Fruit fly (Drosophila melanogaster): Measurements from ENCODE around the gene cact.
A peak's percentile ranks its signal among the peaks of the same experiment; 100 is the strongest.

Gene cact

DNA sequence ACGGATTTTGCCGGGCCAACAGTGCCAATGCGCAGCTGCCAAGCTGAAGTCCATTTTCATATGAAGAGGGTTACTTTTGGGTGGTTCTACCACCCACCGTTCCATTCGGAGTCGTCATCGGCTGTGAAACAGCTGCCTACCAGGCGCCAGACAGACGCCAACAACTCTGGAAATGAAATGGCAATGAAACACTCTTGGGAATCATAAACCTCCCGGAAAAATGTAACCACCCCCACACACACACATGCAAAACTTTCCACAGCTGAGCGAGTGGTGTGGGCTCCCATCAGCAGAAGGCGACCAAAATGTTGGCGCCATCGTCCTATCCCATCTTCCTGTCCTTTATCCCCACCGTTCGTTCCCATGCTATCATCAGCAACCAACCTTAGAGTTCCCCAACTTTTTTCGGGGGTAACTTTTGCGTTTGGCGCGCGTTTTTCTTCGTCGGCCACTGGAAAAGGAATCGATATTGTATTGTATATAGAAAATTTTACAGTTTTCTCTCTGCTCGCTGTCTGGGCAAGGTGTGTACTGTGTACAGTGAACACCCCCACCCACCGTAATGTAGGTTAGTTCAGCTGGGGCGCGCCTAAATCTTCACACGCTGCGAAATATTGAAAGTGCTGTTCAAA lies 50.7 kb downstream of the cact start (continued):
- TF ChIP-seq CG17612 (GFP tag; IDR thresholded peaks at IDR 0.05) = no peak
- no peak for TF ChIP-seq gsb-n (tag; optimal IDR thresholded peaks at IDR 0.05)
- no peak for TF ChIP-seq Blimp-1 (GFP tag; optimal IDR thresholded peaks at IDR 0.05)
- TF ChIP-seq Hr51 (GFP tag; optimal IDR thresholded peaks at IDR 0.05) = no peak
- TF ChIP-seq CG18476 (GFP tag; optimal IDR thresholded peaks at IDR 0.05) = no peak
- no peak for TF ChIP-seq ftz-f1 (GFP tag; optimal IDR thresholded peaks at IDR 0.05)
- 0 out of 3 replicates have a peak, but pooled peaks have one; percentile 10 for TF ChIP-seq z (GFP tag; IDR thresholded peaks at IDR 0.05)
- no peak for TF ChIP-seq CG14710 (tag; optimal IDR thresholded peaks at IDR 0.05)
- TF ChIP-seq onecut (GFP tag; IDR thresholded peaks at IDR 0.05) = peak; percentile 94
- TF ChIP-seq chinmo (GFP tag; IDR thresholded peaks at IDR 0.05; ENCODE audit: partially characterized antibody) = 0 out of 4 replicates have a peak, but pooled peaks have one; percentile 35
- no peak for TF ChIP-seq Usf (GFP tag; optimal IDR thresholded peaks at IDR 0.05)
- TF ChIP-seq Hsf (GFP tag; optimal IDR thresholded peaks at IDR 0.05) = no peak
- TF ChIP-seq CG31224 (GFP tag; IDR thresholded peaks at IDR 0.05) = peak; percentile 98
- peak; percentile 8; the same call in 1 of the 2 replicates for TF ChIP-seq CG32767 (GFP tag; IDR thresholded peaks at IDR 0.05)
- TF ChIP-seq CG15514 (GFP tag; optimal IDR thresholded peaks at IDR 0.05) = no peak
- TF ChIP-seq MESR4 (GFP tag; optimal IDR thresholded peaks at IDR 0.05) = no peak
- TF ChIP-seq mam (GFP tag; optimal IDR thresholded peaks at IDR 0.05) = peak; percentile 3
- no peak for TF ChIP-seq CG17912 (GFP tag; optimal IDR thresholded peaks at IDR 0.05)
- no peak for TF ChIP-seq Drgx (GFP tag; IDR thresholded peaks at IDR 0.05)
- no peak for TF ChIP-seq CG3995 (GFP tag; optimal IDR thresholded peaks at IDR 0.05)
- no peak for TF ChIP-seq CG17361 (GFP tag; IDR thresholded peaks at IDR 0.05)
- TF ChIP-seq fu2 (GFP tag; optimal IDR thresholded peaks at IDR 0.05) = no peak
- TF ChIP-seq crol (GFP tag; IDR thresholded peaks at IDR 0.05) = no peak
- no peak for TF ChIP-seq CG9932 (GFP tag; IDR thresholded peaks at IDR 0.05)
- TF ChIP-seq CG11696 (GFP tag; IDR thresholded peaks at IDR 0.05) = no peak
- no peak for TF ChIP-seq br (optimal IDR thresholded peaks at IDR 0.05)
- TF ChIP-seq Taf1 (GFP tag; IDR thresholded peaks at IDR 0.05) = no peak
- TF ChIP-seq abd-A (tag; optimal IDR thresholded peaks at IDR 0.05) = peak; percentile 92
- TF ChIP-seq CG1529 (GFP tag; optimal IDR thresholded peaks at IDR 0.05) = no peak
- TF ChIP-seq CG11504 (tag; optimal IDR thresholded peaks at IDR 0.05) = peak; percentile 16
- TF ChIP-seq fru (optimal IDR thresholded peaks at IDR 0.05) = no peak
- TF ChIP-seq chn (GFP tag; optimal IDR thresholded peaks at IDR 0.05) = no peak
- TF ChIP-seq seq (GFP tag; IDR thresholded peaks at IDR 0.05) = 0 out of 2 replicates have a peak, but pooled peaks have one; percentile 34

DNA sequence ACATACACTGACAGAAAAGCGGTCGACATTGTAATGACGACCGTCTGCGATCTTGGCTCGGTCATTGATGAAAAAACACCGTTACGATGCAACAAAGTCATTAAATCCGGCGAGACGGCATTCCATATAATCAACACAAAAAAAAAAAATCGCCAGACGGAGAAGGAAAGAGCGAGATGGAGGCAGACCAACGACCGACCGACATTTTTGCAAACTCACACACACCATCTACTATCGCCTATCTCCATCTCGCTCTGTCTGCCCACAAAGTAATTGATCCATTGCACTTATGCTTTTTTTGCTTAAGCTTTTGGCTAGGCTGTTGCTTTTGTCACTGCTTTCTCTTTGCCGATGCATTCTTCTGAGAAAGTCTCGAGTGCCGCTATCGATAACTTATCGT lies 51.9 kb downstream of the cact start:
- TF ChIP-seq Chrac-16 (GFP tag; optimal IDR thresholded peaks at IDR 0.05) = no peak
- TF ChIP-seq zen (tag; optimal IDR thresholded peaks at IDR 0.05) = peak; percentile 70
- TF ChIP-seq Ets65A (GFP tag) = peak; percentile 66

DNA sequence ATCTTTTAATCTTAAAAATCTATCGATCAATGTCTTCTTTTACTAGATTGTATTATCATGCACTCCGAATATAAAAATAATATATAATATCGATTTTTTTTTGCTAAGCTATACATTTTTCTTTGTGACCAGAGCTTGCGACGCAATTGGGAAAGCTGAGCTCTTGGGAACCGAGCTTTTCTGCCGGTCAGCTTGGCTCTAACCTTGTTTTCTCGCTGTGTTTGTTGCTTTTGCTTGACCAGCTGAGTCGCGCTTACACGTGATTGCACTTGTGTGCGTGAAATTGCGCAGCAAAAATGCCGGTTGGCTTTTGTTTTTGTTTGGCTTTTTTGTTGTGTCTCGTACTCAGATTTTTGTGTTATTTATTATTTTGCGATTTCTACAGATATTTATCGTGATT lies 52.6 kb downstream of the cact start:
- TF ChIP-seq CG6854 (GFP tag; optimal IDR thresholded peaks at IDR 0.05) (no peak), stc (GFP tag; IDR thresholded peaks at IDR 0.05) (no peak), sug (tag; optimal IDR thresholded peaks at IDR 0.05) (peak; percentile 1), CG16813 (GFP tag; IDR thresholded peaks at IDR 0.05; ENCODE audit: partially characterized antibody) (no peak), CG13624 (GFP tag; optimal IDR thresholded peaks at IDR 0.05) (peak; percentile 77), lov (optimal IDR thresholded peaks at IDR 0.05) (no peak), lov (GFP tag; IDR thresholded peaks at IDR 0.05) (no peak), CG33557 (GFP tag; optimal IDR thresholded peaks at IDR 0.05) (no peak), Hmr (GFP tag; optimal IDR thresholded peaks at IDR 0.05) (no peak), sens (GFP tag) (peak; percentile 20), CG4360 (GFP tag; IDR thresholded peaks at IDR 0.05) (0 out of 2 replicates have a peak, but pooled peaks have one; percentile 6), NfI (GFP tag; optimal IDR thresholded peaks at IDR 0.05) (no peak), gsb (GFP tag; IDR thresholded peaks at IDR 0.05) (no peak), CG4854 (GFP tag; optimal IDR thresholded peaks at IDR 0.05) (no peak), mld (GFP tag; IDR thresholded peaks at IDR 0.05; ENCODE audit: partially characterized antibody) (no peak), CG2678 (tag; optimal IDR thresholded peaks at IDR 0.05) (no peak)

All from whole organism, embryonic.